Worm (Caenorhabditis elegans) whole organism, L2 larva: ENCODE measurements around the gene Y57G11B.5.

Experiments used
- elt-3 ChIP-seq: sonication (generic microtip); optimal IDR thresholded peaks from 2 replicates; lab custom pipeline; 2017; ENCODE audit warnings: missing biosample characterization, missing genetic modification characterization
- nhr-6 ChIP-seq: fragments of 150-350 bp; optimal IDR thresholded peaks from 2 replicates; lab custom pipeline; 2014; ENCODE audit warnings: missing biosample characterization, missing genetic modification characterization

- no peak for TF ChIP-seq elt-3
- TF ChIP-seq nhr-6 (tag; lab: Kevin White, UChicago): peak; percentile 52
These were observed 47.5 kb downstream of the Y57G11B.5 start for ce11 chrIV:14622109-14622508.
